Worm (Caenorhabditis elegans) whole organism, young adult: ENCODE results near the gene C49A9.10.

Source experiments
- Y56A3A.18 ChIP-seq: fragments of 200-800 bp; sonication (Bioruptor generic); IDR thresholded peaks from 2 replicates; pipeline ENCODE4 v1.3.6; 2022; ENCODE audit warnings: missing genetic modification reagents, missing genetic modification characterization, missing compliant biosample characterization
- lsy-27 ChIP-seq: sonication (generic microtip); optimal IDR thresholded peaks from 2 replicates; lab custom pipeline; 2017; ENCODE audit warnings: missing genetic modification characterization, mild to moderate bottlenecking, missing compliant biosample characterization, antibody characterized with exemption, missing genotype, borderline replicate concordance; ENCODE audit not compliant: insufficient read depth
- unc-62 ChIP-seq: fragments of 150-350 bp; optimal IDR thresholded peaks from 2 replicates; lab custom pipeline; 2014; ENCODE audit warnings: missing biosample characterization, missing genetic modification reagents, missing genetic modification characterization

DNA sequence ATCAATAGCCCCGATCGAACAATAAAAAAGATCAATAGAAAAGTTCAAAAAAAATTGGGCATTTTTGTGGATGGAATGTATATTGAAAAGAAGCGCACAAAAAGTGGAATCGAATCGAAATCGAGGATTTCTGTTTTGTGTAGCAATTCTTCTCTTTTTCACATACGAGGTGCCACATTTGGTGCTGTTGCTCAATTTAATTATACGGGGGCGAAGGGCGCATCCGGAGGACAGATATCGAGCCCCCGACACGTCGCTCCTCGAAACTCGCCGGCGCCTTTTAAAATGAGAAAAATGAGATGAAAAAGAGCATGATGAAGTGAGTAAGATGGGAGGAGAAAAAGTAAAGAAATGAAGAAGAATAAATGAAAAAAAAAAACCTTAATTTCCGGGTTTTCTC is 28.8 kb downstream of the C49A9.10 start:
- no peak for TF ChIP-seq Y56A3A.18 (GFP tag; lab: Robert Waterston, UW)
- TF ChIP-seq unc-62 (GFP tag; lab: Kevin White, UChicago), result no peak
- no peak for TF ChIP-seq lsy-27 (tag; lab: Kevin White, UChicago)
